Fruit fly (Drosophila melanogaster) whole organism, wandering third instar larva: ENCODE data around the gene Lrrk.

Experiments
- Abd-B ChIP-seq: fragments of >200 bp; optimal IDR thresholded peaks from 2 replicates; lab custom pipeline; 2017; ENCODE audit warnings: missing biosample characterization, missing genetic modification characterization
- CG32264 ChIP-seq: fragments of 200-800 bp; sonication (Bioruptor generic); optimal IDR thresholded peaks from 2 replicates; lab custom pipeline; 2016; ENCODE audit warnings: missing biosample characterization, missing genetic modification characterization
- CG9705 ChIP-seq: fragments of 200-800 bp; sonication (Bioruptor generic); optimal IDR thresholded peaks from 2 replicates; lab custom pipeline; 2018; ENCODE audit warnings: missing biosample characterization, mild to moderate bottlenecking, missing genetic modification characterization
- CrebA ChIP-seq: fragments of 200-800 bp; sonication (Bioruptor generic); optimal IDR thresholded peaks from 2 replicates; lab custom pipeline; 2016; ENCODE audit warnings: missing biosample characterization, mild to moderate bottlenecking, missing genetic modification characterization, borderline replicate concordance
- Dif ChIP-seq: fragments of 200-275, 200-300 bp; sonication (Bioruptor generic); optimal IDR thresholded peaks from 2 replicates; lab custom pipeline; 2018; ENCODE audit warnings: missing biosample characterization, missing genetic modification characterization; ENCODE audit not compliant: partially characterized antibody
- HLH106 ChIP-seq: fragments of 200-800 bp; optimal IDR thresholded peaks from 3 replicates; lab custom pipeline; 2019; ENCODE audit warnings: missing biosample characterization, mild to moderate bottlenecking, missing genetic modification characterization, moderate library complexity
- Hr78 ChIP-seq: fragments of >200 bp; optimal IDR thresholded peaks from 2 replicates; lab custom pipeline; 2017; ENCODE audit warnings: missing biosample characterization, missing genetic modification characterization
- Jra ChIP-seq: sonication (Bioruptor generic); optimal IDR thresholded peaks from 2 replicates; lab custom pipeline; 2016; ENCODE audit warnings: missing biosample characterization, missing genetic modification characterization
- Myc ChIP-seq: fragments of >200 bp; optimal IDR thresholded peaks from 2 replicates; lab custom pipeline; 2017
- N ChIP-seq: fragments of >200 bp; optimal IDR thresholded peaks from 2 replicates; lab custom pipeline; 2018; ENCODE audit warnings: missing biosample characterization, missing external identifiers, missing genetic modification characterization
- OdsH ChIP-seq: fragments of 200-800 bp; sonication (Bioruptor generic); optimal IDR thresholded peaks from 2 replicates; lab custom pipeline; 2016; ENCODE audit warnings: missing biosample characterization, mild to moderate bottlenecking, missing genetic modification characterization
- Rel ChIP-seq, 2 experiments: fragments of 200-800 bp; sonication (Bioruptor generic) in 1 of 2; optimal IDR thresholded peaks; 2 replicates in 1 of 2; 3 replicates in 1 of 2; lab custom pipeline; 2016 to 2019; ENCODE audit warnings: mild to moderate bottlenecking in 2 of 2, missing biosample characterization in 2 of 2, missing genetic modification characterization in 2 of 2, moderate library complexity in 1 of 2
- br ChIP-seq: fragments of 200-800 bp; sonication (Bioruptor generic); optimal IDR thresholded peaks from 2 replicates; lab custom pipeline; 2016; ENCODE audit warnings: missing biosample characterization, missing genetic modification characterization
- ey ChIP-seq: fragments of 200-800 bp; sonication (Bioruptor generic); optimal IDR thresholded peaks from 2 replicates; lab custom pipeline; 2016; ENCODE audit warnings: missing biosample characterization, missing genetic modification characterization
- foxo ChIP-seq, 2 experiments: fragments of 200-800 bp; sonication (Bioruptor generic); optimal IDR thresholded peaks; 2 replicates in 1 of 2; 3 replicates in 1 of 2; lab custom pipeline; 2016 to 2017; ENCODE audit warnings: missing biosample characterization in 2 of 2, missing genetic modification characterization in 2 of 2
- fru ChIP-seq: fragments of 200-800 bp; sonication (Bioruptor generic); optimal IDR thresholded peaks from 3 replicates; lab custom pipeline; 2016; ENCODE audit warnings: missing biosample characterization, mild to moderate bottlenecking, missing genetic modification characterization
- jim ChIP-seq: fragments of 175-275, 200-325 bp; sonication (Bioruptor generic); optimal IDR thresholded peaks from 2 replicates; lab custom pipeline; 2016; ENCODE audit warnings: missing biosample characterization, mild to moderate bottlenecking, missing genetic modification characterization
- lola ChIP-seq: fragments of >200 bp; optimal IDR thresholded peaks from 2 replicates; lab custom pipeline; 2017; ENCODE audit warnings: missing biosample characterization, missing genetic modification characterization
- psq ChIP-seq: fragments of 200-800 bp; sonication (Bioruptor generic); optimal IDR thresholded peaks from 3 replicates; lab custom pipeline; 2017; ENCODE audit warnings: missing biosample characterization, mild to moderate bottlenecking, missing genetic modification characterization, moderate library complexity
- rgr ChIP-seq: fragments of 200-800 bp; sonication (Bioruptor generic); optimal IDR thresholded peaks from 3 replicates; lab custom pipeline; 2016; ENCODE audit warnings: missing biosample characterization, mild to moderate bottlenecking, missing genetic modification characterization
- sv ChIP-seq: fragments of 200-800 bp; sonication (Bioruptor generic); optimal IDR thresholded peaks from 3 replicates; lab custom pipeline; 2016; ENCODE audit warnings: missing biosample characterization, missing genetic modification characterization
- tai ChIP-seq: sonication (Bioruptor generic); optimal IDR thresholded peaks from 2 replicates; lab custom pipeline; 2016; ENCODE audit warnings: missing biosample characterization, missing genetic modification characterization
- usp ChIP-seq: fragments of >200 bp; optimal IDR thresholded peaks from 2 replicates; lab custom pipeline; 2017; ENCODE audit warnings: missing biosample characterization, missing genetic modification characterization
- woc ChIP-seq: sonication (Bioruptor generic); optimal IDR thresholded peaks from 2 replicates; lab custom pipeline; 2016; ENCODE audit warnings: missing biosample characterization, mild to moderate bottlenecking, missing genetic modification characterization

Gene Lrrk

DNA sequence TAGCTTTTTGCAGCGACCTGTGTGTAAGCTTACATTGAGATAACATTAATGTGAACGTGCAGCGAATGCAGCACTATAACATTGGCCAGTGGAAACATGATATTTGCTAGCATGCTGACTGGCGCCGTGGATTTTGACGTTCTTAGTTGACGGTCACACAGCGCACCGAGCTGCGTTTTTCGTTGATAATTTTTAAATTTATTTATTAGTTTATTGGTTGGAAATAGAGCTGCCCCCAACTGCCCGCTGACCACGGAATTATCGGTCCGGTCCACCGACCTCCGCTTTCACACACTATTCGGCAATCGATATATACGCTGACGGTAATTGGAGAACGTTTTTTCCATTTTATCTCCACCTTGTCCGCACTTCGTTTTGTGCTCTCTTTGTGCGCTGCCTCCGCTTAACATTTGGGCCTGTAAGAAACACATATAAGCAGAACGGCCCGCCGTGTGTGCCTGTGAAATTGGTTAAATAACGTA lies 13.4 kb upstream of the Lrrk start, which contains the start of gene H:
H (plus strand) TSS at position 134 of the 482 bp plus-strand sequence.
- peak; percentile 94 for TF ChIP-seq N (GFP tag; lab: Kevin White, UChicago)
- TF ChIP-seq Abd-B (GFP tag; lab: Kevin White, UChicago), result peak; percentile 49
- TF ChIP-seq Hr78 (GFP tag; lab: Kevin White, UChicago), result peak; percentile 60
- no peak for TF ChIP-seq br (GFP tag; lab: Kevin White, UChicago)
- peak; percentile 77 for TF ChIP-seq psq (GFP tag; lab: Kevin White, UChicago)

DNA sequence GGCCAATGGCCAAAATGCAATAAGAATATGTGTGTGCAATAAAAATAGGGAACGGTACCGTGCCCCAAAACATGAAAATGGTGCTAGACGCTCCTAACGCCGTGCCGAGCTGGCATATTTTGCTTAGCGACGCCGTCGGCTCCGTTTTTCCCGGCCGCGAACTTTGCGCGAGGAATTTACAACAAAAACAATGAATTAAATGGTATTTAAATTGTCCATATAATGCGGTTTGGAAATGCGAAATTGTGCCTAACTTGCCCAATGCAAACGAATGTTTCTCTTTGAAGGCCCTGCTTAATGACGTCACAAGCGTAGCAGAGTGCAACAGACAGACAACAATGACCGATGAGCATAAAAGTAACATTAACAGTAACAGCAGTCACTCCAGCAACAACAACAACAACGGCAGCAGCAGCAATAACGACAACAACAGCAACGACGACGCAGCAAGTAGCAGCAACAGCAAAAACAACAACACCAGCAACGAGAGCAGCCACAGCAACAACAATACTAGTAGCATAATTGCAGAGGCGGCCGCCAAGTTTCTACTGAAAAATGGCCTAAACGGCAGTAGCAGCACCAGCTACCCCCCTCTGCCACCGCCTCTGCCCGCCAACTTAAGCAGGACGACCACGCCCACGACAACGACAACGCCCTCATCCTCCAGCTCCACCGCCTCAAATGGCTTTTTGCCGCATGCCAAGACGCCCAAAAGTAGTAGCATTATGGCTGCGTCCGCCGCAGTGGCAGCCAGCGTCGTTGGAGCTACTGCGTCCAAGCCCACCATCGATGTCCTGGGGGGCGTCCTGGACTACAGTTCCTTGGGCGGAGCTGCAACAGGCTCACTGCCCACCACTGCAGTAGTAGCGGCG lies 12.7 kb upstream of the Lrrk start:
- TF ChIP-seq psq (GFP tag; lab: Kevin White, UChicago) (peak; percentile 9), jim (no peak)

DNA sequence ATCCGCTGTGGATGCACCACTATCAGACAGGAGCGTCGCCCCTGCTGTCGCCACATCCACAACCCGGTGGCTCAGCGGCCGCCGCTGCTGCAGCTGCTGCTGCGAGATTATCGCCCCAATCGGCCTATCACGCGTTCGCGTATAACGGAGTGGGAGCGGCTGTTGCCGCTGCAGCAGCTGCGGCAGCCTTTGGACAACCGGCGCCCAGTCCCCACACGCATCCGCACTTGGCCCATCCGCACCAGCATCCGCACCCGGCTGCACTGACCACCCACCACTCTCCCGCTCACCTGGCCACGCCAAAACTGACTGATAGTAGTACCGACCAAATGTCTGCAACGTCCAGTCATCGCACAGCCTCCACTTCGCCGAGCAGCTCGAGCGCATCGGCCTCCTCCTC lies 9.2 kb upstream of the Lrrk start:
- TF ChIP-seq fru, result no peak

DNA sequence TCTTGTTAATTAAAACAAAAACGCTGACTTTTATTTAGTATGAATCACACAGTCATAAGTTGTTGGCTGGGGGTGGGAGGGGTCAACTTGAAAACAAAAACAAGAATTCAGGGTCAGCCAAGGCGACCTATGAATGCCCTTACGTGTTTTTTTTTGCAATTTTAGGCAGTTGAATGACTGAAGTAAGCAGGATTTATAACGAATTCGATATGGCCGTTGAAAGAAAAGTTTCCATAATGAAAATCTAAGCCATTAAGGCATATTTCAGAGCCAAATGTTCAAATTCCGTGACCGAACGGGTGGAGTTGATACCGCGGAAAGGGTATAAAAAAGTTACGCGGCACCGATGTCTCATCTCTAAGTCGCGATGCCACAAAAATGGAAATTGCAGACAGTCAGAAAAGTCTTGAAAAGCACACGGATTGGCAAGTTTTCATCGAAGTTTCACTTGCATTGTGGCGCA lies 1.3 kb upstream of the Lrrk start:
- TF ChIP-seq br (GFP tag; lab: Kevin White, UChicago) (peak; percentile 86), CG32264 (GFP tag; lab: Kevin White, UChicago) (peak; percentile 41), HLH106 (tag; lab: Kevin White, UChicago) (no peak), CrebA (no peak), woc (peak; percentile 97), Jra (GFP tag; lab: Kevin White, UChicago) (peak; percentile 69), ey (peak; percentile 76), OdsH (GFP tag; lab: Kevin White, UChicago) (peak; percentile 79), sv (GFP tag; lab: Kevin White, UChicago) (peak; percentile 19), tai (no peak), CG9705 (GFP tag; lab: Kevin White, UChicago) (peak; percentile 37), psq (GFP tag; lab: Kevin White, UChicago) (peak; percentile 62), usp (GFP tag; lab: Kevin White, UChicago) (no peak)

DNA sequence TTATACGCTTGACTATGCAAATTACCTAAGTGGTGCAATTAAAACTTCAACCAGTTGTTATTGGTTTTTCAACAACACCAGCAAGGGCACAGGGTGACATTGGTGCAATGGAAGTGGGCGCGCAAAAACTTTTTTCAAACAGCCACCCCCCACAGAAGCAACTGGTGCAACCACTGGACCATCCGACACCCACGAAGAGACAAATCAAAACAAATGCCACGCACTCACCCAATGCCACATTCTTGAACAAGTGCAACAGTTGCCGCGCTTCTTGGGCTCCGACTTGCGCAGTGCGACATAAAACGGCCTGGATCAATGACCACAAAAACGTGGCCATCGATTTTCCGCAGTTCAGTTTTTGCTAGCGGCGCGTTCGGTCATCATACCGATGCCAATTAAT lies 455 bp downstream of the Lrrk start:
- TF ChIP-seq Hr78 (GFP tag; lab: Kevin White, UChicago) (no peak), CrebA (no peak), Myc (lab: Kevin White, UChicago) (peak; percentile 11)

DNA sequence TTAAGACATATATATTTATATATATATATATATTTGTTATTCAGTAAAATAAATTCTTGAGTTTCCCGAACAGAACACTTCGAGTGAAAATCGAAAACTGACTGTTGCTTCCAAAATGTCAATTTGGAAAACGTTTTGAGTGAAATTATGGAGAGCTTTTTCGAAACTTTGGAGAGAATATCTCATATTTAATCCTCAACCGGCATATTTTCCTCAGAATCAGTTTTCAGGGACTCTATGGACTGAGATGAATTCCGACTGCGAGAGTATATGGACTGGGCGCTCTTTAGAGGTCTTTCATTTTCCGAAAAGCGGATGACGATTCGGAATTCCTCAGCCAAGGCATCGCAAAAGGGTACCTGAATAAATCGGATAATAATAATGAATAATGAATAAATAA lies 13.3 kb downstream of the Lrrk start, which contains the start of gene GluRIIE:
GluRIIE (minus strand) TSS at position 101 of the 400 bp plus-strand sequence.
- TF ChIP-seq CG32264 (GFP tag; lab: Kevin White, UChicago) (no peak), Rel (GFP tag; optimal IDR thresholded peaks at IDR 0.05; lab: Kevin White, UChicago) (no peak), Rel (tag; optimal IDR thresholded peaks at IDR 0.05; lab: Kevin White, UChicago) (no peak), ey (no peak), Myc (lab: Kevin White, UChicago) (no peak)

DNA sequence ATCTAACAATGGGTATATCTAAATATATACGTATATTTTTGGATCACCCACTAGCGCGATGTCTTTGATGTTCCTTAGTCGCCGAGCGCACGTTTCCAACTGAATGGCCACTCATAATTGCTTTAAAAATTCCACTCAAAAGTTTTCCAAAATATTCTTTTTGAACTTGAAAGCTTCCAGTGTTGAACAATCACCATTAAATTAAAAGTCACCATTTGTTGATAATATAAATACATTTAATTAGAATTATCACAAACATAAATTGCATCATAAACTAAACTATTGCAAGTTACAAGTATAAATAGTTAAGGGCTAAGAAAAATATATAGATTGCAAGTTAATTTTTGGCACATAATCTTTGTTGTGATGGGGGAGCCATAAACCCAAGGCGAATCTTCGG lies 17.1 kb downstream of the Lrrk start, which contains the start of gene GluRIID:
GluRIID (minus strand) TSS at position 101 of the 400 bp plus-strand sequence.
- no peak for TF ChIP-seq ey
- no peak for TF ChIP-seq lola (GFP tag; lab: Kevin White, UChicago)
- TF ChIP-seq rgr (GFP tag; lab: Kevin White, UChicago), result peak; percentile 4
- TF ChIP-seq, all 38 proteins: peak for 1

DNA sequence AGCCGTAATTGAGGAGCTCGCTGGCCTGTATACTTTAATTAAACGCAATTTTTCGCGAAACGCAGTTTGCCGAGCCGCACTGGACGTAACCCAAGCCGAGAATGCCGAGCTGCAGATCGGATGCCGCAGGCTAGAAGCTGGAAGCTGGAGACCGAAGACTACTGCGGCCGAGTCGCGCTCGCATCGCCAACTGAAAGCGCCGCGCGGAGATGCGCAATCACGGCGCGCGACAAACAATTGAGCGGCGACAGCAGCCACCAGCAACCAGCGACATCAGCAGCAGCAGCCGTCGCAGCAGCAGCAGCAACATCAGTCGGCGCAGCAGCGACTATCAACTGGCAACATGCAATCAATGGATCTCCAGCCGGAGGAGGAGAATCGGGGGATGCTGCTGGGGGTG lies 21.4 kb downstream of the Lrrk start:
- TF ChIP-seq CG9705 (GFP tag; lab: Kevin White, UChicago) (no peak), Dif (GFP tag; lab: Kevin White, UChicago) (no peak), psq (GFP tag; lab: Kevin White, UChicago) (no peak), CrebA (no peak), N (GFP tag; lab: Kevin White, UChicago) (no peak), Hr78 (GFP tag; lab: Kevin White, UChicago) (no peak), foxo (GFP tag; optimal IDR thresholded peaks at IDR 0.05; lab: Kevin White, UChicago) (no peak), usp (GFP tag; lab: Kevin White, UChicago) (no peak), woc (no peak)
- TF ChIP-seq, all 38 proteins: peak for 0
